Fruit fly (Drosophila melanogaster): ENCODE results near the gene mRpS31.

mRpS31 gene

DNA sequence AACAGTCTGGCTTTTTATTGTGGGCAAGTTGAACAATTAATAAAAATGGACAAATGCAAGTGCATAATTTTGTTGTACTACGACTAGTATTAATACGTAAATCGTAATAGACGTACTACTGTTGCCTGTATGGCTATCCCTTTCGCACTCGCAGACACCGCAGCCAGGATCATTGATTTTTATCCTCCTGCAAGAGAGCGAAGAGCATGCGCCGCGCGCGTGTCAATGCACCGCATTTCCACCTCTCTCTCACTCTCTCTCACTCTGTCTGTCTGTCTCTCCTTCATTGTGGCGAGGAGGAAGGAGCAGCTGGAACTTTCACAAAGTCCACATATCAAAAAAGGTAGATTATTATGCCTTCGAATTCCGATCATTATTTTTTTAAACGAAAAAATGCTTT lies 42.1 kb downstream of the mRpS31 start:
- no peak for TF ChIP-seq esn (GFP tag; optimal IDR thresholded peaks at IDR 0.05)
- TF ChIP-seq topi (GFP tag; optimal IDR thresholded peaks at IDR 0.05) = no peak
- TF ChIP-seq Blimp-1 (GFP tag; optimal IDR thresholded peaks at IDR 0.05) = no peak
- TF ChIP-seq CG9139 (GFP tag; optimal IDR thresholded peaks at IDR 0.05) = peak; percentile 7
- TF ChIP-seq fd59A (GFP tag; optimal IDR thresholded peaks at IDR 0.05) = no peak
- no peak for TF ChIP-seq dsx (GFP tag; optimal IDR thresholded peaks at IDR 0.05; ENCODE audit: poor library complexity, severe bottlenecking)
- no peak for TF ChIP-seq CG16779 (tag; optimal IDR thresholded peaks at IDR 0.05)
- no peak for TF ChIP-seq Sox102F (GFP tag; optimal IDR thresholded peaks at IDR 0.05)
- TF ChIP-seq CG6163 (GFP tag; IDR thresholded peaks at IDR 0.05) = 0 out of 3 replicates have a peak, but pooled peaks have one; percentile 8
- peak; percentile 20 for TF ChIP-seq Eip78C (GFP tag)
- TF ChIP-seq Eip93F (GFP tag; optimal IDR thresholded peaks at IDR 0.05) = no peak

DNA sequence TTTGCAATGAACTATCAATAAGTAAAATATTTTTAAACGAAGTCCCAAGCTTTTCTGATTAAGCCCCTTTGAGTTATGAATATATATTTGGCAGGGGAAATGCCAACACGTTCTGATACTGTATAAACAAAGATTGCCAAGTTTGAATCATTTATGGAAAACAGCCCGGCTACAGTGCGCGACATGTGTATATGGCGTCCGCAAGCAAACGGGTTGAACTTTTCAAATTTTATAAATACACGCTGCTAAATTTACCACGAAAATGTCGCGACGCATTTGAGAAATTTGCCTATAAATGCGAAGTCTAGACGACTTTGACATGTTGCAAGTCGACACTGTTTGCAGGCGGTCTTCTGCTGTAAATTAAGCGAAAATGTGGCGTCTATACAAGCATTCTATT lies 43.1 kb downstream of the mRpS31 start:
- TF ChIP-seq achi (GFP tag; optimal IDR thresholded peaks at IDR 0.05) (peak; percentile 51), CG16779 (tag; optimal IDR thresholded peaks at IDR 0.05) (peak; percentile 16), CG10631 (GFP tag; optimal IDR thresholded peaks at IDR 0.05) (peak; percentile 55), OdsH (GFP tag; optimal IDR thresholded peaks at IDR 0.05) (peak; percentile 60), fkh (GFP tag; optimal IDR thresholded peaks at IDR 0.05) (peak; percentile 14), Ets96B (tag; optimal IDR thresholded peaks at IDR 0.05) (peak; percentile 65), net (GFP tag; optimal IDR thresholded peaks at IDR 0.05) (peak; percentile 71), CG31627 (GFP tag; optimal IDR thresholded peaks at IDR 0.05) (peak; percentile 81), Sox14 (GFP tag; optimal IDR thresholded peaks at IDR 0.05) (peak; percentile 80), CG8319 (GFP tag; optimal IDR thresholded peaks at IDR 0.05) (peak; percentile 52), fd85E (GFP tag; optimal IDR thresholded peaks at IDR 0.05) (no peak), CG11294 (GFP tag; IDR thresholded peaks at IDR 0.05) (peak; percentile 45; the same call in 1 of the 2 replicates), Sox15 (GFP tag; optimal IDR thresholded peaks at IDR 0.05) (peak; percentile 48), svp (GFP tag) (peak; percentile 88), Eip93F (GFP tag; optimal IDR thresholded peaks at IDR 0.05) (peak; percentile 13), salr (GFP tag; optimal IDR thresholded peaks at IDR 0.05) (peak; percentile 50 to 77), CG10669 (GFP tag; optimal IDR thresholded peaks at IDR 0.05) (peak; percentile 71), CG1621 (tag; optimal IDR thresholded peaks at IDR 0.05) (peak; percentile 74), spab (GFP tag; optimal IDR thresholded peaks at IDR 0.05) (peak; percentile 66), CG15336 (GFP tag; IDR thresholded peaks at IDR 0.05) (peak; percentile 74), Hr4 (GFP tag; optimal IDR thresholded peaks at IDR 0.05) (peak; percentile 52), esn (GFP tag; optimal IDR thresholded peaks at IDR 0.05) (peak; percentile 80), cyc (GFP tag; optimal IDR thresholded peaks at IDR 0.05) (peak; percentile 76), Eip75B (GFP tag; optimal IDR thresholded peaks at IDR 0.05) (peak; percentile 61), Hr38 (GFP tag; optimal IDR thresholded peaks at IDR 0.05) (no peak), topi (GFP tag; optimal IDR thresholded peaks at IDR 0.05) (peak; percentile 83), CG9139 (GFP tag; optimal IDR thresholded peaks at IDR 0.05) (peak; percentile 62), dac (GFP tag; optimal IDR thresholded peaks at IDR 0.05) (no peak), lz (GFP tag; optimal IDR thresholded peaks at IDR 0.05) (peak; percentile 75), CG8632 (GFP tag; optimal IDR thresholded peaks at IDR 0.05) (peak; percentile 62), CG11902 (GFP tag; optimal IDR thresholded peaks at IDR 0.05) (peak; percentile 55), CG6854 (GFP tag; optimal IDR thresholded peaks at IDR 0.05) (peak; percentile 52), eg (GFP tag; IDR thresholded peaks at IDR 0.05) (peak; percentile 77), CG6163 (GFP tag; IDR thresholded peaks at IDR 0.05) (peak; percentile 81), vri (GFP tag; optimal IDR thresholded peaks at IDR 0.05) (peak; percentile 33), Smox (GFP tag; optimal IDR thresholded peaks at IDR 0.05) (peak; percentile 65), Ets21C (GFP tag; optimal IDR thresholded peaks at IDR 0.05) (peak; percentile 67), CG3919 (GFP tag; optimal IDR thresholded peaks at IDR 0.05) (peak; percentile 73), pdm3 (GFP tag; optimal IDR thresholded peaks at IDR 0.05) (peak; percentile 80), CG7368 (GFP tag; optimal IDR thresholded peaks at IDR 0.05) (peak; percentile 54), CG6808 (GFP tag; optimal IDR thresholded peaks at IDR 0.05) (peak; percentile 68), CG3032 (tag; optimal IDR thresholded peaks at IDR 0.05) (peak; percentile 67), fd59A (GFP tag; optimal IDR thresholded peaks at IDR 0.05) (peak; percentile 59), ss (GFP tag; optimal IDR thresholded peaks at IDR 0.05) (peak; percentile 45 to 80), Sox102F (GFP tag; optimal IDR thresholded peaks at IDR 0.05) (peak; percentile 81), CG4318 (GFP tag; optimal IDR thresholded peaks at IDR 0.05) (no peak)

All from whole organism, prepupa.